Fruit fly (Drosophila melanogaster) whole organism, embryonic: ENCODE data around the gene Tsp97E.
A peak's percentile ranks its signal among the peaks of the same experiment; 100 is the strongest.

Experiments
- Adf1 ChIP-seq: fragments of 200-800 bp; sonication (Bioruptor generic); IDR thresholded peaks from 2 replicates; pipeline ENCODE4 v1.3.6; 2022; ENCODE audit warnings: missing biosample characterization, missing genetic modification characterization
- Awh ChIP-seq: fragments of 200-800 bp; sonication (Bioruptor generic); IDR thresholded peaks from 2 replicates; pipeline ENCODE4, ENCODE4 v1.3.6; 2022; ENCODE audit warnings: missing biosample characterization, missing genetic modification characterization
- B-H2 ChIP-seq: fragments of 200-800 bp; sonication (Bioruptor generic); optimal IDR thresholded peaks from 2 replicates; lab custom pipeline; 2018; ENCODE audit warnings: missing biosample characterization, mild to moderate bottlenecking, missing genetic modification characterization
- CG10543 ChIP-seq: fragments of 200-800 bp; sonication (Bioruptor generic); optimal IDR thresholded peaks from 3 replicates; lab custom pipeline; 2017; ENCODE audit warnings: missing biosample characterization, mild to moderate bottlenecking, missing genetic modification characterization, moderate library complexity
- CG11093 ChIP-seq: fragments of 200-800 bp; sonication (Bioruptor generic); IDR thresholded peaks from 3 replicates; pipeline ENCODE4 v1.3.6; 2022; ENCODE audit warnings: missing biosample characterization, missing genetic modification characterization
- CG11723 ChIP-seq: fragments of 200-800 bp; sonication (Bioruptor generic); optimal IDR thresholded peaks from 2 replicates; lab custom pipeline; 2017; ENCODE audit warnings: missing biosample characterization, mild to moderate bottlenecking, missing genetic modification characterization
- CG12744 ChIP-seq: fragments of 200-800 bp; sonication (Bioruptor generic); optimal IDR thresholded peaks from 2 replicates; lab custom pipeline; 2016; ENCODE audit warnings: missing biosample characterization, missing genetic modification characterization
- CG16779 ChIP-seq: fragments of 200-800 bp; sonication (Bioruptor generic); IDR thresholded peaks from 2 replicates; pipeline ENCODE4 v1.3.6; 2022; ENCODE audit warnings: missing biosample characterization, missing genetic modification characterization
- CG17385 ChIP-seq: fragments of 200-800 bp; sonication (Bioruptor generic); optimal IDR thresholded peaks from 3 replicates; lab custom pipeline; 2018; ENCODE audit warnings: missing biosample characterization, mild to moderate bottlenecking, missing genetic modification characterization
- CG18599 ChIP-seq: fragments of 200-800 bp; sonication (Bioruptor generic); optimal IDR thresholded peaks from 3 replicates; lab custom pipeline; 2017; ENCODE audit warnings: missing biosample characterization, missing genetic modification characterization, mild to moderate bottlenecking, moderate library complexity, missing genetic modification reagents
- CG2120 ChIP-seq: fragments of 200-800 bp; sonication (Bioruptor generic); optimal IDR thresholded peaks from 3 replicates; lab custom pipeline; 2016; ENCODE audit warnings: missing biosample characterization, missing genetic modification characterization
- CG2199 ChIP-seq: fragments of 200-800 bp; sonication (Bioruptor generic); IDR thresholded peaks from 3 replicates; pipeline ENCODE4 v1.3.6; 2022; ENCODE audit warnings: missing biosample characterization, missing genetic modification characterization
- CG32767 ChIP-seq: fragments of 200-800 bp; sonication (Bioruptor generic); IDR thresholded peaks from 2 replicates; pipeline ENCODE4 v1.3.6; 2022; ENCODE audit warnings: missing biosample characterization, missing genetic modification characterization
- CG34376 ChIP-seq: fragments of 200-800 bp; sonication (Bioruptor generic); optimal IDR thresholded peaks from 2 replicates; lab custom pipeline; 2018; ENCODE audit warnings: missing biosample characterization, mild to moderate bottlenecking, missing genetic modification characterization
- CG4424 ChIP-seq: fragments of 200-800 bp; sonication (Bioruptor generic); optimal IDR thresholded peaks from 3 replicates; lab custom pipeline; 2016; ENCODE audit warnings: missing biosample characterization, missing genetic modification characterization
- CG6683 ChIP-seq: fragments of 200-800 bp; sonication (Bioruptor generic); optimal IDR thresholded peaks from 2 replicates; lab custom pipeline; 2017; ENCODE audit warnings: missing biosample characterization, mild to moderate bottlenecking, missing genetic modification characterization, missing genetic modification reagents
- CG8765 ChIP-seq: fragments of 200-800 bp; sonication (Bioruptor generic); IDR thresholded peaks from 2 replicates; pipeline ENCODE4 v1.3.6; 2022; ENCODE audit warnings: missing biosample characterization, missing genetic modification characterization
- Dbx ChIP-seq: fragments of 200-800 bp; sonication (Bioruptor generic); IDR thresholded peaks from 3 replicates; pipeline ENCODE4 v1.3.6; 2022; ENCODE audit warnings: missing biosample characterization, missing genetic modification characterization
- Deaf1 ChIP-seq: fragments of 200-800 bp; optimal IDR thresholded peaks from 3 replicates; lab custom pipeline; 2019; ENCODE audit warnings: missing biosample characterization, mild to moderate bottlenecking, missing genetic modification characterization, moderate library complexity
- Dip2 ChIP-seq: fragments of 200-800 bp; sonication (Bioruptor generic); IDR thresholded peaks from 2 replicates; pipeline ENCODE4 v1.3.6; 2022; ENCODE audit warnings: missing biosample characterization, missing genetic modification characterization
- Hmr ChIP-seq: fragments of 200-800 bp; sonication (Bioruptor generic); optimal IDR thresholded peaks from 3 replicates; lab custom pipeline; 2017; ENCODE audit warnings: mild to moderate bottlenecking, missing biosample characterization, missing genetic modification reagents, missing genetic modification characterization
- Hr3 ChIP-seq: fragments of 200-800 bp; sonication (Bioruptor generic); optimal IDR thresholded peaks from 3 replicates; lab custom pipeline; 2016; ENCODE audit warnings: missing biosample characterization, missing genetic modification characterization
- Med ChIP-seq: fragments of 200-800 bp; sonication (Bioruptor generic); peaks from one replicate; lab custom pipeline; 2016; ENCODE audit warnings: missing biosample characterization, missing genetic modification characterization, mild to moderate bottlenecking, inconsistent platforms, moderate library complexity
- Meics ChIP-seq: fragments of 200-800 bp; sonication (Bioruptor generic); optimal IDR thresholded peaks from 2 replicates; lab custom pipeline; 2017; ENCODE audit warnings: missing biosample characterization, mild to moderate bottlenecking, missing genetic modification characterization
- NFAT ChIP-seq: fragments of 200-800 bp; sonication (Bioruptor generic); IDR thresholded peaks from 2 replicates; pipeline ENCODE4 v1.3.6; 2022; ENCODE audit warnings: missing biosample characterization, missing genetic modification characterization
- Pdp1 ChIP-seq, 2 experiments: fragments of 200-800 bp; sonication (Bioruptor generic); optimal IDR thresholded peaks; 3 replicates each; lab custom pipeline; 2016; ENCODE audit warnings: missing biosample characterization in 2 of 2, missing genetic modification characterization in 2 of 2, mild to moderate bottlenecking in 1 of 2, moderate library complexity in 1 of 2
- Rfx ChIP-seq: fragments of 200-800 bp; sonication (Bioruptor generic); IDR thresholded peaks from 2 replicates; pipeline ENCODE4 v1.3.6; 2022; ENCODE audit warnings: missing biosample characterization, missing genetic modification characterization
- Trl ChIP-seq, 3 experiments: fragments of >200 bp in 2 of 3; fragments of 200-800 bp in 1 of 3; sonication (Bioruptor generic) in 1 of 3; optimal IDR thresholded peaks; 2 replicates in 1 of 3; 3 replicates in 2 of 3; lab custom pipeline; 2016 to 2017; ENCODE audit warnings: missing biosample characterization in 1 of 3, missing genetic modification characterization in 1 of 3
- Vsx1 ChIP-seq: fragments of 200-800 bp; sonication (Bioruptor generic); optimal IDR thresholded peaks from 2 replicates; lab custom pipeline; 2017; ENCODE audit warnings: missing biosample characterization, mild to moderate bottlenecking, missing genetic modification characterization, missing genetic modification reagents
- amos ChIP-seq: fragments of 200-800 bp; sonication (Bioruptor generic); IDR thresholded peaks from 2 replicates; pipeline ENCODE4 v1.3.6; 2022; ENCODE audit warnings: missing biosample characterization, missing genetic modification characterization; ENCODE audit not compliant: partially characterized antibody
- chinmo ChIP-seq: fragments of 200-800 bp; sonication (Bioruptor generic); IDR thresholded peaks from 4 replicates; pipeline ENCODE4 v1.3.6; 2022; ENCODE audit warnings: missing biosample characterization, missing genetic modification characterization; ENCODE audit not compliant: partially characterized antibody
- chm ChIP-seq: fragments of 200-800 bp; sonication (Bioruptor generic); IDR thresholded peaks from 2 replicates; pipeline ENCODE4 v1.3.6; 2022; ENCODE audit warnings: missing biosample characterization, missing genetic modification characterization
- crc ChIP-seq: fragments of 200-800 bp; sonication (Bioruptor generic); optimal IDR thresholded peaks from 2 replicates; lab custom pipeline; 2016; ENCODE audit warnings: missing biosample characterization, missing genetic modification characterization
- danr ChIP-seq: fragments of 200-800 bp; sonication (Bioruptor generic); IDR thresholded peaks from 2 replicates; pipeline ENCODE4 v1.3.6; 2022; ENCODE audit warnings: missing biosample characterization, missing genetic modification characterization
- dysf ChIP-seq: fragments of 200-800 bp; sonication (Bioruptor generic); IDR thresholded peaks from 3 replicates; pipeline ENCODE4 v1.3.6; 2022; ENCODE audit warnings: missing biosample characterization, missing genetic modification characterization
- ftz-f1 ChIP-seq: fragments of 200-800 bp; sonication (Bioruptor generic); optimal IDR thresholded peaks from 2 replicates; lab custom pipeline; 2016; ENCODE audit warnings: missing biosample characterization, missing genetic modification characterization
- gro ChIP-seq: fragments of 200-800 bp; sonication (Bioruptor generic); optimal IDR thresholded peaks from 2 replicates; lab custom pipeline; 2016; ENCODE audit warnings: missing biosample characterization, missing genetic modification characterization
- hth ChIP-seq: fragments of >200 bp; optimal IDR thresholded peaks from 2 replicates; lab custom pipeline; 2017; ENCODE audit warnings: inconsistent platforms
- lab ChIP-seq: fragments of 200-800 bp; sonication (Bioruptor generic); optimal IDR thresholded peaks from 3 replicates; lab custom pipeline; 2017; ENCODE audit warnings: missing biosample characterization, missing genetic modification characterization, mild to moderate bottlenecking, moderate library complexity, missing genetic modification reagents
- lbe ChIP-seq: fragments of 200-800 bp; sonication (Bioruptor generic); optimal IDR thresholded peaks from 2 replicates; lab custom pipeline; 2016; ENCODE audit warnings: missing biosample characterization, mild to moderate bottlenecking, missing genetic modification characterization
- otp ChIP-seq: fragments of 200-800 bp; sonication (Bioruptor generic); IDR thresholded peaks from 3 replicates; pipeline ENCODE4, ENCODE4 v1.3.6; 2022; ENCODE audit warnings: missing biosample characterization, missing genetic modification characterization
- row ChIP-seq: fragments of 200-800 bp; sonication (Bioruptor generic); IDR thresholded peaks from 3 replicates; pipeline ENCODE4 v1.3.6; 2022; ENCODE audit warnings: missing biosample characterization, missing genetic modification characterization
- sd ChIP-seq: fragments of 200-800 bp; sonication (Bioruptor generic); optimal IDR thresholded peaks from 3 replicates; lab custom pipeline; 2018; ENCODE audit warnings: missing biosample characterization, mild to moderate bottlenecking, missing genetic modification characterization, moderate library complexity
- sens ChIP-seq: fragments of 200-800 bp; sonication (Bioruptor generic); peaks from one replicate; lab custom pipeline; 2016; ENCODE audit warnings: missing biosample characterization, missing genetic modification characterization
- shn ChIP-seq: fragments of 200-800 bp; sonication (Bioruptor generic); optimal IDR thresholded peaks from 3 replicates; lab custom pipeline; 2016; ENCODE audit warnings: missing biosample characterization, missing genetic modification characterization
- sob ChIP-seq: fragments of 200-800 bp; sonication (Bioruptor generic); IDR thresholded peaks from 2 replicates; pipeline ENCODE4 v1.3.6; 2022; ENCODE audit warnings: missing biosample characterization, missing genetic modification characterization
- sug ChIP-seq: fragments of 200-800 bp; optimal IDR thresholded peaks from 2 replicates; lab custom pipeline; 2019; ENCODE audit warnings: missing biosample characterization, mild to moderate bottlenecking, missing genetic modification characterization, moderate library complexity
- tna ChIP-seq: fragments of 200-800 bp; sonication (Bioruptor generic); IDR thresholded peaks from 2 replicates; pipeline ENCODE4 v1.3.6; 2022; ENCODE audit warnings: missing biosample characterization, missing genetic modification characterization; ENCODE audit not compliant: partially characterized antibody
- wek ChIP-seq: fragments of 200-800 bp; sonication (Bioruptor generic); optimal IDR thresholded peaks from 3 replicates; lab custom pipeline; 2018; ENCODE audit warnings: missing biosample characterization, mild to moderate bottlenecking, missing genetic modification characterization, moderate library complexity
- zen2 ChIP-seq: fragments of 200-800 bp; sonication (Bioruptor generic); IDR thresholded peaks from 3 replicates; pipeline ENCODE4 v1.3.6; 2022; ENCODE audit warnings: missing biosample characterization, missing genetic modification characterization; ENCODE audit not compliant: partially characterized antibody

Gene Tsp97E

dm6 chr3R:26980282-26980691, 15.7 kb upstream of the Tsp97E start (continued):
- TF ChIP-seq Hr3 (GFP tag; lab: Kevin White, UChicago) (no peak), zen2 (GFP tag; lab: Robert Waterston, UW) (peak; percentile 37; the same call in 2 of the 3 replicates), Trl (optimal IDR thresholded peaks at IDR 0.05; lab: Kevin White, UChicago) (peak; percentile 72 to 97), Trl (GFP tag; optimal IDR thresholded peaks at IDR 0.05; lab: Kevin White, UChicago) (no peak), CG11723 (GFP tag; lab: Kevin White, UChicago) (no peak), ftz-f1 (GFP tag; lab: Kevin White, UChicago) (peak; percentile 83), otp (peak; percentile 23; the same call in 1 of the 3 replicates), gro (GFP tag; lab: Kevin White, UChicago) (peak; percentile 34), CG17385 (GFP tag; lab: Kevin White, UChicago) (peak; percentile 24), Awh (GFP tag; lab: Robert Waterston, UW) (peak; percentile 58; the same call in 1 of the 2 replicates), Dbx (GFP tag; lab: Robert Waterston, UW) (peak; percentile 53; the same call in 2 of the 3 replicates), B-H2 (GFP tag; lab: Kevin White, UChicago) (peak; percentile 30), Vsx1 (GFP tag; lab: Kevin White, UChicago) (peak; percentile 28), lbe (GFP tag; lab: Kevin White, UChicago) (peak; percentile 32), Deaf1 (tag; lab: Kevin White, UChicago) (peak; percentile 68), sob (GFP tag; lab: Robert Waterston, UW) (peak; percentile 32; the same call in 1 of the 2 replicates), CG32767 (GFP tag; lab: Robert Waterston, UW) (no peak), CG16779 (GFP tag; lab: Robert Waterston, UW) (0 out of 2 replicates have a peak, but pooled peaks have one; percentile 39), CG10543 (peak; percentile 54), Hmr (GFP tag; lab: Kevin White, UChicago) (peak; percentile 15), hth (lab: Kevin White, UChicago) (no peak), sens (GFP tag; lab: Kevin White, UChicago) (peak; percentile 56), CG4424 (no peak), chm (GFP tag; lab: Robert Waterston, UW) (peak; percentile 57; the same call in 1 of the 2 replicates), chinmo (GFP tag; lab: Robert Waterston, UW) (peak; percentile 93; the same call in 3 of the 4 replicates), tna (GFP tag; lab: Robert Waterston, UW) (peak; percentile 68), sd (peak; percentile 74), CG34376 (GFP tag; lab: Kevin White, UChicago) (peak; percentile 66), amos (GFP tag; lab: Robert Waterston, UW) (peak; percentile 48; the same call in 1 of the 2 replicates), NFAT (peak; percentile 39; the same call in 1 of the 2 replicates), sug (peak; percentile 54), CG8765 (GFP tag; lab: Robert Waterston, UW) (no peak), Rfx (GFP tag; lab: Robert Waterston, UW) (peak; percentile 46; the same call in 1 of the 2 replicates)

dm6 chr3R:26978241-26978640, 13.6 kb upstream of the Tsp97E start, which contains the start of the genes CG14253 and CG46313:
TSS of gene CG14253 (plus strand) at chr3R:26978541.
TSS of gene CG46313 (plus strand) at chr3R:26978541.
- TF ChIP-seq CG18599 (GFP tag; lab: Kevin White, UChicago) (peak; percentile 3), dysf (0 out of 3 replicates have a peak, but pooled peaks have one; percentile 5), CG2120 (no peak), Adf1 (peak; percentile 11; the same call in 1 of the 2 replicates), Dip2 (no peak), Med (GFP tag; lab: Kevin White, UChicago) (peak; percentile 30), Pdp1 (GFP tag; optimal IDR thresholded peaks at IDR 0.05; lab: Kevin White, UChicago) (peak in 1 of 2 experiments; percentile 53), danr (no peak), CG6683 (GFP tag; lab: Kevin White, UChicago) (no peak), row (GFP tag; lab: Robert Waterston, UW) (peak; percentile 26; the same call in 1 of the 3 replicates), Meics (peak; percentile 5), wek (GFP tag; lab: Kevin White, UChicago) (peak; percentile 36), CG12744 (GFP tag; lab: Kevin White, UChicago) (no peak), shn (GFP tag; lab: Kevin White, UChicago) (no peak), CG11093 (no peak), crc (GFP tag; lab: Kevin White, UChicago) (peak; percentile 6), lab (GFP tag; lab: Kevin White, UChicago) (peak; percentile 29), CG2199 (GFP tag; lab: Robert Waterston, UW) (no peak), chinmo (GFP tag; lab: Robert Waterston, UW) (no peak)
